Fruit fly (Drosophila melanogaster) whole organism, embryonic: Measurements from ENCODE around the gene Oatp30B.

ENCODE experiments used
- B-H2 ChIP-seq: fragments of 200-800 bp; sonication (Bioruptor generic); optimal IDR thresholded peaks from 2 replicates; lab custom pipeline; 2018; ENCODE audit warnings: missing biosample characterization, mild to moderate bottlenecking, missing genetic modification characterization
- Bgb ChIP-seq: fragments of 200-800 bp; sonication (Bioruptor generic); IDR thresholded peaks from 2 replicates; pipeline ENCODE4 v1.3.6; 2022; ENCODE audit warnings: missing biosample characterization, missing genetic modification characterization; ENCODE audit not compliant: partially characterized antibody
- CG10654 ChIP-seq: fragments of 200-800 bp; sonication (Bioruptor generic); optimal IDR thresholded peaks from 2 replicates; lab custom pipeline; 2016; ENCODE audit warnings: missing biosample characterization, missing genetic modification characterization
- CG11456 ChIP-seq: fragments of 200-800 bp; sonication (Bioruptor generic); IDR thresholded peaks from 3 replicates; pipeline ENCODE4 v1.3.6; 2022; ENCODE audit warnings: missing biosample characterization, missing genetic modification characterization
- CG12219 ChIP-seq: fragments of 200-800 bp; sonication (Bioruptor generic); optimal IDR thresholded peaks from 3 replicates; lab custom pipeline; 2018; ENCODE audit warnings: missing biosample characterization, mild to moderate bottlenecking, missing genetic modification characterization
- CG12659 ChIP-seq: fragments of 200-800 bp; sonication (Bioruptor generic); optimal IDR thresholded peaks from 3 replicates; lab custom pipeline; 2017; ENCODE audit warnings: mild to moderate bottlenecking, missing biosample characterization, missing genetic modification reagents, missing genetic modification characterization
- CG13123 ChIP-seq: fragments of 200-800 bp; sonication (Bioruptor generic); optimal IDR thresholded peaks from 2 replicates; lab custom pipeline; 2016; ENCODE audit warnings: missing biosample characterization, missing genetic modification characterization
- CG15011 ChIP-seq: fragments of 200-800 bp; sonication (Bioruptor generic); optimal IDR thresholded peaks from 3 replicates; lab custom pipeline; 2018; ENCODE audit warnings: missing biosample characterization, mild to moderate bottlenecking, missing genetic modification characterization
- CG1529 ChIP-seq: fragments of 200-800 bp; sonication (Bioruptor generic); optimal IDR thresholded peaks from 3 replicates; lab custom pipeline; 2018; ENCODE audit warnings: missing biosample characterization, missing genetic modification characterization
- CG17802 ChIP-seq: fragments of 200-800 bp; sonication (Bioruptor generic); optimal IDR thresholded peaks from 2 replicates; lab custom pipeline; 2018; ENCODE audit warnings: missing biosample characterization, mild to moderate bottlenecking, missing genetic modification characterization, moderate library complexity
- CG18619 ChIP-seq: fragments of 200-800 bp; sonication (Bioruptor generic); optimal IDR thresholded peaks from 3 replicates; lab custom pipeline; 2017; ENCODE audit warnings: missing biosample characterization, mild to moderate bottlenecking, missing genetic modification characterization
- CG18764 ChIP-seq: fragments of 200-800 bp; sonication (Bioruptor generic); optimal IDR thresholded peaks from 3 replicates; lab custom pipeline; 2016; ENCODE audit warnings: missing biosample characterization, missing genetic modification characterization
- CG2712 ChIP-seq: fragments of 200-800 bp; optimal IDR thresholded peaks from 3 replicates; lab custom pipeline; 2019; ENCODE audit warnings: missing biosample characterization, mild to moderate bottlenecking, missing genetic modification characterization, moderate library complexity
- CG31388 ChIP-seq: fragments of 200-800 bp; sonication (Bioruptor generic); optimal IDR thresholded peaks from 2 replicates; lab custom pipeline; 2016; ENCODE audit warnings: missing biosample characterization, missing genetic modification characterization
- CG31441 ChIP-seq: fragments of 200-800 bp; sonication (Bioruptor generic); IDR thresholded peaks from 2 replicates; pipeline ENCODE4 v1.3.6; 2022; ENCODE audit warnings: missing biosample characterization, missing genetic modification characterization
- CG5953 ChIP-seq: fragments of 200-800 bp; sonication (Bioruptor generic); IDR thresholded peaks from 2 replicates; pipeline ENCODE4 v1.3.6; 2022; ENCODE audit warnings: missing biosample characterization, missing genetic modification characterization
- CG6689 ChIP-seq: fragments of 200-800 bp; sonication (Bioruptor generic); IDR thresholded peaks from 2 replicates; pipeline ENCODE4 v1.3.6; 2022; ENCODE audit warnings: missing biosample characterization, missing genetic modification characterization
- CG9215 ChIP-seq: fragments of 200-800 bp; sonication (Bioruptor generic); IDR thresholded peaks from 2 replicates; pipeline ENCODE4 v1.3.6; 2022; ENCODE audit warnings: missing biosample characterization, missing genetic modification characterization
- CG9609 ChIP-seq: fragments of 200-800 bp; sonication (Bioruptor generic); optimal IDR thresholded peaks from 3 replicates; lab custom pipeline; 2016; ENCODE audit warnings: missing biosample characterization, missing genetic modification characterization
- CG9727 ChIP-seq: fragments of 200-800 bp; sonication (Bioruptor generic); optimal IDR thresholded peaks from 3 replicates; lab custom pipeline; 2017; ENCODE audit warnings: missing biosample characterization, mild to moderate bottlenecking, missing genetic modification characterization
- CG9932 ChIP-seq: fragments of 200-800 bp; sonication (Bioruptor generic); IDR thresholded peaks from 2 replicates; pipeline ENCODE4 v1.3.6; 2022; ENCODE audit warnings: missing biosample characterization, missing genetic modification characterization
- Deaf1 ChIP-seq: fragments of 200-800 bp; optimal IDR thresholded peaks from 3 replicates; lab custom pipeline; 2019; ENCODE audit warnings: missing biosample characterization, mild to moderate bottlenecking, missing genetic modification characterization, moderate library complexity
- Ets97D ChIP-seq: fragments of 200-800 bp; sonication (Bioruptor generic); optimal IDR thresholded peaks from 3 replicates; lab custom pipeline; 2016; ENCODE audit warnings: missing biosample characterization, missing genetic modification characterization
- Fer1 ChIP-seq: fragments of 200-800 bp; sonication (Bioruptor generic); optimal IDR thresholded peaks from 2 replicates; lab custom pipeline; 2017; ENCODE audit warnings: missing biosample characterization, mild to moderate bottlenecking, missing genetic modification characterization
- HLH4C ChIP-seq: fragments of 200-800 bp; sonication (Bioruptor generic); IDR thresholded peaks from 3 replicates; pipeline ENCODE4 v1.3.6; 2022; ENCODE audit warnings: missing biosample characterization, missing genetic modification characterization; ENCODE audit not compliant: partially characterized antibody
- HLH54F ChIP-seq: fragments of 200-800 bp; sonication (Bioruptor generic); optimal IDR thresholded peaks from 3 replicates; lab custom pipeline; 2016; ENCODE audit warnings: missing biosample characterization, missing genetic modification characterization
- Jarid2 ChIP-seq: fragments of 200-800 bp; sonication (Bioruptor generic); optimal IDR thresholded peaks from 3 replicates; lab custom pipeline; 2017; ENCODE audit warnings: mild to moderate bottlenecking, missing biosample characterization, missing genetic modification reagents, missing genetic modification characterization
- Side ChIP-seq: fragments of 200-800 bp; sonication (Bioruptor generic); optimal IDR thresholded peaks from 2 replicates; lab custom pipeline; 2016; ENCODE audit warnings: missing biosample characterization, missing genetic modification characterization
- Sox100B ChIP-seq: fragments of 200-800 bp; sonication (Bioruptor generic); optimal IDR thresholded peaks from 3 replicates; lab custom pipeline; 2018; ENCODE audit warnings: missing biosample characterization, mild to moderate bottlenecking, missing genetic modification characterization
- Ssrp ChIP-seq: fragments of 200-800 bp; sonication (Bioruptor generic); optimal IDR thresholded peaks from 2 replicates; lab custom pipeline; 2018; ENCODE audit warnings: missing biosample characterization, mild to moderate bottlenecking, missing genetic modification characterization, moderate library complexity
- YL-1 ChIP-seq: fragments of 200-800 bp; sonication (Bioruptor generic); optimal IDR thresholded peaks from 3 replicates; lab custom pipeline; 2017; ENCODE audit warnings: missing biosample characterization, mild to moderate bottlenecking, missing genetic modification characterization
- cato ChIP-seq: fragments of 200-800 bp; sonication (Bioruptor generic); optimal IDR thresholded peaks from 2 replicates; lab custom pipeline; 2016; ENCODE audit warnings: missing biosample characterization, missing genetic modification characterization, borderline replicate concordance
- crp ChIP-seq, 2 experiments: fragments of 200-800 bp; sonication (Bioruptor generic); optimal IDR thresholded peaks; 2 replicates in 1 of 2; 3 replicates in 1 of 2; lab custom pipeline; 2017; ENCODE audit warnings: missing biosample characterization in 2 of 2, missing genetic modification characterization in 2 of 2, mild to moderate bottlenecking in 1 of 2, moderate library complexity in 1 of 2
- dmrt11E ChIP-seq: fragments of 200-800 bp; sonication (Bioruptor generic); optimal IDR thresholded peaks from 3 replicates; lab custom pipeline; 2018; ENCODE audit warnings: missing biosample characterization, mild to moderate bottlenecking, missing genetic modification characterization, moderate library complexity
- dysf ChIP-seq: fragments of 200-800 bp; sonication (Bioruptor generic); IDR thresholded peaks from 3 replicates; pipeline ENCODE4 v1.3.6; 2022; ENCODE audit warnings: missing biosample characterization, missing genetic modification characterization
- emc ChIP-seq: fragments of 200-800 bp; sonication (Bioruptor generic); optimal IDR thresholded peaks from 2 replicates; lab custom pipeline; 2016; ENCODE audit warnings: missing biosample characterization, missing genetic modification characterization
- fd96Cb ChIP-seq: fragments of 200-800 bp; sonication (Bioruptor generic); optimal IDR thresholded peaks from 2 replicates; lab custom pipeline; 2018; ENCODE audit warnings: missing biosample characterization, mild to moderate bottlenecking, missing genetic modification characterization, moderate library complexity
- mam ChIP-seq: fragments of 200-800 bp; sonication (Bioruptor generic); optimal IDR thresholded peaks from 3 replicates; lab custom pipeline; 2016; ENCODE audit warnings: missing biosample characterization, missing genetic modification characterization
- mirr ChIP-seq: fragments of 200-800 bp; sonication (Bioruptor generic); optimal IDR thresholded peaks from 3 replicates; lab custom pipeline; 2018; ENCODE audit warnings: missing biosample characterization, mild to moderate bottlenecking, missing genetic modification characterization
- org-1 ChIP-seq: fragments of 200-800 bp; sonication (Bioruptor generic); optimal IDR thresholded peaks from 2 replicates; lab custom pipeline; 2017; ENCODE audit warnings: missing biosample characterization, missing genetic modification characterization
- otp ChIP-seq: fragments of 200-800 bp; sonication (Bioruptor generic); IDR thresholded peaks from 3 replicates; pipeline ENCODE4, ENCODE4 v1.3.6; 2022; ENCODE audit warnings: missing biosample characterization, missing genetic modification characterization
- psq ChIP-seq: fragments of 200-800 bp; sonication (Bioruptor generic); optimal IDR thresholded peaks from 2 replicates; lab custom pipeline; 2017; ENCODE audit warnings: missing biosample characterization, missing genetic modification characterization
- schlank ChIP-seq: fragments of 200-800 bp; sonication (Bioruptor generic); optimal IDR thresholded peaks from 2 replicates; lab custom pipeline; 2018; ENCODE audit warnings: missing biosample characterization, mild to moderate bottlenecking, missing genetic modification characterization
- sens ChIP-seq: fragments of 200-800 bp; sonication (Bioruptor generic); peaks from one replicate; lab custom pipeline; 2016; ENCODE audit warnings: missing biosample characterization, missing genetic modification characterization
- shn ChIP-seq: fragments of 200-800 bp; sonication (Bioruptor generic); optimal IDR thresholded peaks from 3 replicates; lab custom pipeline; 2016; ENCODE audit warnings: missing biosample characterization, missing genetic modification characterization
- sim ChIP-seq: fragments of 200-800 bp; sonication (Bioruptor generic); IDR thresholded peaks from 2 replicates; pipeline ENCODE4 v1.3.6; 2022; ENCODE audit warnings: missing biosample characterization, missing genetic modification characterization
- sob ChIP-seq: fragments of 200-800 bp; sonication (Bioruptor generic); IDR thresholded peaks from 2 replicates; pipeline ENCODE4 v1.3.6; 2022; ENCODE audit warnings: missing biosample characterization, missing genetic modification characterization
- sr ChIP-seq: fragments of 200-800 bp; sonication (Bioruptor generic); IDR thresholded peaks from 3 replicates; pipeline ENCODE4 v1.3.6; 2022; ENCODE audit warnings: missing biosample characterization, missing genetic modification characterization
- tap ChIP-seq: fragments of 200-800 bp; optimal IDR thresholded peaks from 3 replicates; lab custom pipeline; 2019; ENCODE audit warnings: missing biosample characterization, mild to moderate bottlenecking, missing genetic modification characterization, moderate library complexity
- trem ChIP-seq: fragments of 200-800 bp; optimal IDR thresholded peaks from 3 replicates; lab custom pipeline; 2019; ENCODE audit warnings: missing biosample characterization, mild to moderate bottlenecking, missing genetic modification characterization, moderate library complexity
- wdn ChIP-seq: fragments of 200-800 bp; sonication (Bioruptor generic); IDR thresholded peaks from 2 replicates; pipeline ENCODE4 v1.3.6; 2022; ENCODE audit warnings: missing biosample characterization, missing genetic modification characterization

Oatp30B gene

DNA sequence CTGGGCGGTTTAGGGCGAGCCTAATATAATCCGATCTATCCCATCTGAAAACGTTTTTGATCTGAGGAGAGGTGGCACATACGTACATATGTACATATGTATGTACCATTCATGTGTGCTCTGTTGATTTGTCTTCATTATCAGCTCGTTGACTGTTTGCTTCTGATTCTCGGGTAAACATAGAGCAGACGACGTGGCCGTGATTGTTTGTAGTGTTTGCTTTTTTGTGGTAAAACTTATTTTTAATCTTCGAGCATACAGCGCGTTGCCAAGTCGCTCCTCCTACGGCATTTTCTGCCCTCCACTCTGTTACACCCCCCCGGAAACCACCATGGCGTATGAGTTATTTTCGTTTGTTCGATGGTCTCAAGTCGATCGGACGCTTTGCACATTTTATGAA lies 4.7 kb downstream of the Oatp30B start (continued):
- peak; percentile 91 for TF ChIP-seq CG12219 (GFP tag; lab: Kevin White, UChicago)
- no peak for TF ChIP-seq CG9215
- TF ChIP-seq CG15011 (GFP tag; lab: Kevin White, UChicago): peak; percentile 91
- peak; percentile 42 for TF ChIP-seq Ets97D (GFP tag; lab: Kevin White, UChicago)
- TF ChIP-seq CG13123 (GFP tag; lab: Kevin White, UChicago): peak; percentile 92
- TF ChIP-seq CG9609 (GFP tag; lab: Kevin White, UChicago): peak; percentile 76
- peak; percentile 73; the same call in 2 of the 3 replicates for TF ChIP-seq dysf
- peak; percentile 44 for TF ChIP-seq fd96Cb
- TF ChIP-seq Fer1: peak; percentile 96
- TF ChIP-seq CG1529 (GFP tag; lab: Kevin White, UChicago): peak; percentile 90
- TF ChIP-seq HLH4C: no peak
- peak; percentile 93 for TF ChIP-seq otp (GFP tag; lab: Robert Waterston, UW)
- TF ChIP-seq psq (GFP tag; lab: Kevin White, UChicago): peak; percentile 65
- peak; percentile 52 for TF ChIP-seq HLH54F (GFP tag; lab: Kevin White, UChicago)
- peak; percentile 94 for TF ChIP-seq sr (GFP tag; lab: Robert Waterston, UW)
- peak; percentile 91 for TF ChIP-seq CG9727
- peak; percentile 78 for TF ChIP-seq cato (GFP tag; lab: Kevin White, UChicago)
- TF ChIP-seq YL-1: peak; percentile 95
- TF ChIP-seq CG18764 (GFP tag; lab: Kevin White, UChicago): peak; percentile 92
- peak; percentile 92 for TF ChIP-seq sob
- peak in 1 of 2 experiments; percentile 17 for TF ChIP-seq crp (GFP tag; optimal IDR thresholded peaks at IDR 0.05; lab: Kevin White, UChicago)
- TF ChIP-seq CG17802 (tag; lab: Kevin White, UChicago): peak; percentile 44
- TF ChIP-seq CG9932 (GFP tag; lab: Robert Waterston, UW): peak; percentile 31; the same call in 1 of the 2 replicates
- peak; percentile 86 for TF ChIP-seq B-H2 (GFP tag; lab: Kevin White, UChicago)
- peak; percentile 83 for TF ChIP-seq CG2712 (tag; lab: Kevin White, UChicago)
- TF ChIP-seq wdn (GFP tag; lab: Robert Waterston, UW): peak; percentile 62; the same call in 1 of the 2 replicates
- peak; percentile 61 for TF ChIP-seq emc (GFP tag; lab: Kevin White, UChicago)
- TF ChIP-seq org-1 (GFP tag; lab: Kevin White, UChicago): peak; percentile 89
- TF ChIP-seq CG11456 (GFP tag; lab: Robert Waterston, UW): peak; percentile 78
- TF ChIP-seq mam: peak; percentile 51
- TF ChIP-seq sens (GFP tag; lab: Kevin White, UChicago): peak; percentile 97
- TF ChIP-seq CG31388 (GFP tag; lab: Kevin White, UChicago): no peak
- TF ChIP-seq CG31441 (GFP tag; lab: Robert Waterston, UW): peak; percentile 84
- TF ChIP-seq schlank (tag; lab: Kevin White, UChicago): peak; percentile 87
- TF ChIP-seq CG10654 (GFP tag; lab: Kevin White, UChicago): peak; percentile 79
- TF ChIP-seq Jarid2 (GFP tag; lab: Kevin White, UChicago): peak; percentile 79
- peak; percentile 98 for TF ChIP-seq mirr
- peak; percentile 89 for TF ChIP-seq CG18619 (GFP tag; lab: Kevin White, UChicago)
- TF ChIP-seq CG6689 (GFP tag; lab: Robert Waterston, UW): peak; percentile 72
- peak; percentile 83 for TF ChIP-seq Sox100B (GFP tag; lab: Kevin White, UChicago)
- TF ChIP-seq dmrt11E (tag; lab: Kevin White, UChicago): peak; percentile 85
- peak; percentile 84 for TF ChIP-seq sim (GFP tag; lab: Robert Waterston, UW)
- peak; percentile 63 for TF ChIP-seq trem (tag; lab: Kevin White, UChicago)
- TF ChIP-seq Deaf1 (tag; lab: Kevin White, UChicago): peak; percentile 42
- peak; percentile 89 for TF ChIP-seq CG12659
- no peak for TF ChIP-seq Bgb (GFP tag; lab: Robert Waterston, UW)
- peak; percentile 12 for TF ChIP-seq Ssrp (tag; lab: Kevin White, UChicago)
- TF ChIP-seq CG5953 (GFP tag; lab: Robert Waterston, UW): peak; percentile 73
- TF ChIP-seq Side: peak; percentile 88
- TF ChIP-seq shn (GFP tag; lab: Kevin White, UChicago): peak; percentile 69
- TF ChIP-seq tap (tag; lab: Kevin White, UChicago): peak; percentile 74
